Fruit fly (Drosophila melanogaster) whole organism, prepupa: Measurements from ENCODE around the gene CG42258.

ENCODE experiments used
- CG10631 ChIP-seq: fragments of 200-800 bp; sonication (Bioruptor generic); optimal IDR thresholded peaks from 2 replicates; lab custom pipeline; 2016; ENCODE audit warnings: missing biosample characterization, missing genetic modification characterization
- CG10669 ChIP-seq: fragments of 200-800 bp; sonication (Bioruptor generic); optimal IDR thresholded peaks from 3 replicates; lab custom pipeline; 2018; ENCODE audit warnings: missing biosample characterization, mild to moderate bottlenecking, missing genetic modification characterization, moderate library complexity
- CG1621 ChIP-seq: fragments of 200-800 bp; sonication (Bioruptor generic); optimal IDR thresholded peaks from 3 replicates; lab custom pipeline; 2018; ENCODE audit warnings: missing biosample characterization, mild to moderate bottlenecking, missing genetic modification characterization
- CG6163 ChIP-seq: fragments of 200-800 bp; sonication (Bioruptor generic); IDR thresholded peaks from 3 replicates; pipeline ENCODE4 v1.3.6; 2022; ENCODE audit warnings: missing biosample characterization, missing genetic modification characterization
- Eip75B ChIP-seq: fragments of 200-800 bp; sonication (Bioruptor generic); optimal IDR thresholded peaks from 3 replicates; lab custom pipeline; 2016; ENCODE audit warnings: missing biosample characterization, missing genetic modification characterization
- Hr39 ChIP-seq: fragments of 200-800 bp; sonication (Bioruptor generic); optimal IDR thresholded peaks from 2 replicates; lab custom pipeline; 2016; ENCODE audit warnings: missing biosample characterization, missing genetic modification characterization
- Lpt ChIP-seq: fragments of 200-800 bp; sonication (Bioruptor generic); optimal IDR thresholded peaks from 3 replicates; lab custom pipeline; 2016; ENCODE audit warnings: missing biosample characterization, missing genetic modification characterization
- OdsH ChIP-seq: fragments of 200-800 bp; sonication (Bioruptor generic); optimal IDR thresholded peaks from 3 replicates; lab custom pipeline; 2016; ENCODE audit warnings: missing biosample characterization, missing genetic modification characterization
- Sox15 ChIP-seq: fragments of 200-800 bp; sonication (Bioruptor generic); optimal IDR thresholded peaks from 3 replicates; lab custom pipeline; 2016; ENCODE audit warnings: missing biosample characterization, missing genetic modification characterization
- acj6 ChIP-seq: fragments of 200-800 bp; sonication (Bioruptor generic); optimal IDR thresholded peaks from 3 replicates; lab custom pipeline; 2016; ENCODE audit warnings: missing biosample characterization, missing genetic modification characterization
- dsx ChIP-seq: fragments of 200-800 bp; optimal IDR thresholded peaks from 3 replicates; lab custom pipeline; 2019; ENCODE audit warnings: missing biosample characterization, mild to moderate bottlenecking, missing genetic modification characterization, moderate library complexity; ENCODE audit not compliant: poor library complexity, severe bottlenecking
- net ChIP-seq: fragments of 200-800 bp; sonication (Bioruptor generic); optimal IDR thresholded peaks from 3 replicates; lab custom pipeline; 2016; ENCODE audit warnings: missing biosample characterization, missing genetic modification characterization

dm6 chrX:12457713-12458233 lies 5.6 kb upstream of the CG42258 start, which contains the start of gene CG15731:
- TF ChIP-seq CG10669 (no peak), Sox15 (no peak), Lpt (GFP tag; lab: Kevin White, UChicago) (no peak), Eip75B (GFP tag; lab: Kevin White, UChicago) (no peak), CG1621 (tag; lab: Kevin White, UChicago) (no peak), Hr39 (GFP tag; lab: Kevin White, UChicago) (no peak), CG6163 (GFP tag; lab: Robert Waterston, UW) (no peak), acj6 (no peak), OdsH (GFP tag; lab: Kevin White, UChicago) (no peak), dsx (GFP tag; lab: Kevin White, UChicago) (no peak), CG10631 (no peak), net (no peak)
